Worm (Caenorhabditis elegans) whole organism, mixed stage, embryonic: ENCODE measurements around the gene Y57G11C.30.
"Not testable (repeated sequence)": the region's sequence is repeated elsewhere in the genome, so short reads cannot be mapped to it uniquely, and the experiment has no call there.

ENCODE experiments used
- bed-3 ChIP-seq: fragments of 200-800 bp; sonication (Bioruptor generic); optimal IDR thresholded peaks from 3 replicates; lab custom pipeline; 2018; ENCODE audit warnings: mild to moderate bottlenecking, missing genetic modification characterization, moderate library complexity, missing compliant biosample characterization
- blmp-1 ChIP-seq: fragments of 150-350 bp; optimal IDR thresholded peaks from 2 replicates; lab custom pipeline; 2014; ENCODE audit warnings: missing biosample characterization, missing genetic modification characterization
- ceh-39 ChIP-seq: fragments of 150-350 bp; optimal IDR thresholded peaks from 2 replicates; lab custom pipeline; 2014; ENCODE audit warnings: missing biosample characterization, missing genetic modification characterization
- ceh-83 ChIP-seq: fragments of 200-800 bp; sonication (Bioruptor generic); optimal IDR thresholded peaks from 2 replicates; lab custom pipeline; 2018; ENCODE audit warnings: mild to moderate bottlenecking, missing genetic modification characterization, missing compliant biosample characterization
- ces-1 ChIP-seq: fragments of 150-350 bp; optimal IDR thresholded peaks from 2 replicates; lab custom pipeline; 2014; ENCODE audit warnings: missing biosample characterization, missing genetic modification reagents, missing genetic modification characterization
- cnd-1 ChIP-seq: fragments of 200-800 bp; sonication (Bioruptor generic); optimal IDR thresholded peaks from 2 replicates; lab custom pipeline; 2018; ENCODE audit warnings: mild to moderate bottlenecking, missing genetic modification characterization, missing compliant biosample characterization
- drap-1 ChIP-seq: fragments of 200-800 bp; sonication (Bioruptor generic); optimal IDR thresholded peaks from 3 replicates; lab custom pipeline; 2018; ENCODE audit warnings: mild to moderate bottlenecking, missing genetic modification characterization, missing compliant biosample characterization
- elt-1 ChIP-seq: sonication (generic microtip); optimal IDR thresholded peaks from 2 replicates; lab custom pipeline; 2017; ENCODE audit warnings: missing genetic modification characterization, mild to moderate bottlenecking, missing compliant biosample characterization, antibody characterized with exemption, moderate library complexity, borderline replicate concordance; ENCODE audit not compliant: insufficient read depth
- elt-3 ChIP-seq: fragments of 150-350 bp; optimal IDR thresholded peaks from 2 replicates; lab custom pipeline; 2014; ENCODE audit warnings: missing biosample characterization, missing genetic modification characterization
- ham-2 ChIP-seq: fragments of 200-800 bp; sonication (Bioruptor generic); optimal IDR thresholded peaks from 2 replicates; lab custom pipeline; 2018; ENCODE audit warnings: mild to moderate bottlenecking, missing genetic modification characterization, missing compliant biosample characterization
- hlh-1 ChIP-seq: fragments of 150-350 bp; optimal IDR thresholded peaks from 2 replicates; lab custom pipeline; 2014; ENCODE audit warnings: missing biosample characterization, missing genetic modification reagents, missing genetic modification characterization
- lin-13 ChIP-seq: fragments of 150-350 bp; optimal IDR thresholded peaks from 2 replicates; lab custom pipeline; 2014; ENCODE audit warnings: missing biosample characterization, missing genetic modification characterization
- lin-32 ChIP-seq: fragments of 200-800 bp; sonication (Bioruptor generic); optimal IDR thresholded peaks from 2 replicates; lab custom pipeline; 2018; ENCODE audit warnings: mild to moderate bottlenecking, missing genetic modification characterization, missing compliant biosample characterization
- lsy-2 ChIP-seq: fragments of 150-350 bp; optimal IDR thresholded peaks from 2 replicates; lab custom pipeline; 2014; ENCODE audit warnings: missing biosample characterization, missing genetic modification characterization
- mab-5 ChIP-seq: fragments of 150-350 bp; optimal IDR thresholded peaks from 2 replicates; lab custom pipeline; 2014; ENCODE audit warnings: missing biosample characterization, missing genetic modification characterization
- mep-1 ChIP-seq: fragments of 150-350 bp; optimal IDR thresholded peaks from 2 replicates; lab custom pipeline; 2017; ENCODE audit warnings: missing biosample characterization, missing genetic modification reagents, missing genetic modification characterization, inconsistent platforms
- mls-2 ChIP-seq: sonication (generic microtip); optimal IDR thresholded peaks from 2 replicates; lab custom pipeline; 2016; ENCODE audit warnings: mild to moderate bottlenecking, missing genetic modification characterization, moderate library complexity, missing compliant biosample characterization
- nhr-12 ChIP-seq: fragments of 150-350 bp; optimal IDR thresholded peaks from 2 replicates; lab custom pipeline; 2014; ENCODE audit warnings: missing biosample characterization, missing genetic modification characterization
- nhr-2 ChIP-seq: fragments of 150-350 bp; optimal IDR thresholded peaks from 2 replicates; lab custom pipeline; 2014; ENCODE audit warnings: missing biosample characterization, missing genetic modification characterization
- nhr-237 ChIP-seq: fragments of 150-350 bp; optimal IDR thresholded peaks from 2 replicates; lab custom pipeline; 2014; ENCODE audit warnings: missing biosample characterization, missing genetic modification characterization
- nhr-28 ChIP-seq: fragments of 150-350 bp; optimal IDR thresholded peaks from 2 replicates; lab custom pipeline; 2014; ENCODE audit warnings: missing biosample characterization, missing genetic modification characterization
- nhr-76 ChIP-seq: sonication (generic microtip); optimal IDR thresholded peaks from 2 replicates; lab custom pipeline; 2017; ENCODE audit warnings: missing biosample characterization, missing genetic modification characterization
- pha-4 ChIP-seq: fragments of 150-350 bp; optimal IDR thresholded peaks from 2 replicates; lab custom pipeline; 2018; ENCODE audit warnings: missing biosample characterization, missing genetic modification reagents, missing genetic modification characterization
- sem-2 ChIP-seq: fragments of 200-800 bp; sonication (Bioruptor generic); optimal IDR thresholded peaks from 2 replicates; lab custom pipeline; 2018; ENCODE audit warnings: mild to moderate bottlenecking, missing genetic modification characterization, missing compliant biosample characterization
- unc-120 ChIP-seq: sonication (generic microtip); optimal IDR thresholded peaks from 2 replicates; lab custom pipeline; 2017; ENCODE audit warnings: missing genetic modification characterization, missing compliant biosample characterization; ENCODE audit not compliant: poor library complexity, severe bottlenecking
- unc-39 ChIP-seq: fragments of 150-350 bp; optimal IDR thresholded peaks from 2 replicates; lab custom pipeline; 2014; ENCODE audit warnings: missing biosample characterization, missing genetic modification characterization
- unc-62 ChIP-seq: fragments of 150-350 bp; optimal IDR thresholded peaks from 2 replicates; lab custom pipeline; 2014; ENCODE audit warnings: missing biosample characterization, missing genetic modification reagents, missing genetic modification characterization
- zip-8 ChIP-seq: fragments of 150-350 bp; optimal IDR thresholded peaks from 2 replicates; lab custom pipeline; 2014; ENCODE audit warnings: missing biosample characterization, missing genetic modification characterization
- ztf-11 ChIP-seq: fragments of 150-350 bp; optimal IDR thresholded peaks from 2 replicates; lab custom pipeline; 2014; ENCODE audit warnings: missing biosample characterization, missing genetic modification characterization

Y57G11C.30 gene

DNA sequence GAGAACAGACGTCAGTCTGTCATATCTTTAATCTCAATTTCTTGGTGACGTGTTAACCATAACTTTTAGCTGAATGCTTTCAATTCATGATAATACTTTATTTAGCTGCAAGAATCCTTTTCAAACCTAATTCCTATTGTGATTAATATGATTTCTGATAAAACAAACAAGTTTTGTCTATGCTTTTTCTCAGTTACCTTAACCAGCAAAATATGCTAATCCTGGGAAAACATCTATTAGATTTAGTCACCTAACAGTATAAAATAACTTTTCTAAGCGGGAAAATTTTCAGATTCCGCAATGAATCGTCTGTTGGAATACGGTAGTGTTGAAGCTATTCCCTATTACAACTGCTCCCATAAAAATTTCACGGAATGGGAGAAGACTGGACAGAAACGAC, at the start of gene Y57G11C.30:
Gene Y57G11C.30 (plus strand): TSS at position 301 of the 400 bp plus-strand sequence.
- TF ChIP-seq cnd-1 (tag; lab: Kevin White, UChicago); pha-4 (tag; lab: Kevin White, UChicago); sem-2: not testable (repeated sequence)

- TF ChIP-seq hlh-1 (tag; lab: Kevin White, UChicago), result no peak
- TF ChIP-seq pha-4 (tag; lab: Kevin White, UChicago), result no peak
- no peak for TF ChIP-seq ces-1 (GFP tag; lab: Kevin White, UChicago)
- TF ChIP-seq ceh-39 (tag; lab: Kevin White, UChicago), result no peak
- no peak for TF ChIP-seq cnd-1 (tag; lab: Kevin White, UChicago)
- no peak for TF ChIP-seq blmp-1
These were observed 47.8 kb upstream of the Y57G11C.30 start for ce11 chrIV:14890914-14891313.

ce11 chrIV:14891996-14892395, 46.7 kb upstream of the Y57G11C.30 start:
- TF ChIP-seq nhr-12 (tag; lab: Kevin White, UChicago), result no peak
- no peak for TF ChIP-seq zip-8
- no peak for TF ChIP-seq mab-5 (tag; lab: Kevin White, UChicago)

DNA sequence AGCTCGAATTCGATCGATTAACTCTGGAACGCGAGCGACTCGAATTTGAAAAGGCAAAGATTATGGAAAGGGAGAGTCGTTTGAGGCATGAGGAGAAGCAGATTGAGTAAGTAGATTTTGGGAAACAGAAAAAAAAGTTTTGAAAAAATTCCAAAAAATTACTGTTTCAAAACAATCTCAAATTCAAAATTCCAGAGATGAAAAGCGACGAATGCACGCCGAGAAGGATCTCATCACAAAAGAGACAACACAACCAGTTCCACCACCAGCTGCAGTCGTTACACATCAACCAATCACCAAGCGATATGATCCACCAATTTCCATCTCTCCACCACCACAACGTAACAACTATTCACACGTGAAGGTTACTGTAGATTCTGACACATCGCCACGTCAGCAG, 44.4 kb upstream of the Y57G11C.30 start:
- TF ChIP-seq mep-1 (tag; lab: Kevin White, UChicago), result no peak

DNA sequence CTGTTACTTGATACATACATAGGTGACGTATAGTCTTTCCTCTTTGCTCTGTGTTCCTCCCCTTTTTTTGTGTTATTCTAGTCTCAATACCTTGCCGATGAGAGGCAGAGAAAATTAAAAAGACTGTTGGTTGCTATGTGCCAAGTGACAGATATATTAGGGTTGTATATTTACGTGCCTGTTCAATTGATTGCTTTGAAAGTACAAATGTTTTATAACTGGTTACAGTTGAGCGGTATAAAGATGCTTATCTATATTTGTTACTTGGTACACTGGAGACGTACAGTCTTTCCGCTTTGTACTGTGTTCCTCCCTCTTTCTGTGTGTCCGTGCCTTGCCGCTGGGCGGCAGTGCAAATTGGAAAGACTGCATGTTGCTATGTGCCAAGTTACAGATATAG, 35.5 kb upstream of the Y57G11C.30 start:
- TF ChIP-seq bed-3 (no peak), blmp-1 (no peak), ceh-83 (GFP tag; lab: Kevin White, UChicago) (no peak), elt-1 (no peak), ceh-39 (tag; lab: Kevin White, UChicago) (no peak), nhr-237 (no peak), nhr-76 (no peak), cnd-1 (tag; lab: Kevin White, UChicago) (no peak), hlh-1 (tag; lab: Kevin White, UChicago) (no peak), drap-1 (no peak), sem-2 (no peak), mls-2 (no peak), unc-39 (tag; lab: Kevin White, UChicago) (no peak), nhr-2 (tag; lab: Kevin White, UChicago) (no peak), ces-1 (GFP tag; lab: Kevin White, UChicago) (no peak), lin-32 (GFP tag; lab: Kevin White, UChicago) (no peak), zip-8 (no peak), unc-120 (tag; lab: Kevin White, UChicago) (no peak)

ce11 chrIV:14909589-14909988, 29.1 kb upstream of the Y57G11C.30 start, which contains the start of gene pnc-2:
pnc-2 (minus strand) TSS chrIV:14909689.
- TF ChIP-seq lin-13 (tag; lab: Kevin White, UChicago), result no peak
- no peak for TF ChIP-seq nhr-28 (tag; lab: Kevin White, UChicago)

- TF ChIP-seq sem-2 (no peak), mep-1 (tag; lab: Kevin White, UChicago) (no peak), nhr-2 (tag; lab: Kevin White, UChicago) (no peak), hlh-1 (tag; lab: Kevin White, UChicago) (no peak), elt-3 (no peak)
These were observed 19.4 kb upstream of the Y57G11C.30 start, which contains the start of gene ccch-5 for ce11 chrIV:14919310-14919709. ccch-5 (plus strand) TSS chrIV:14919610.

- TF ChIP-seq ces-1 (GFP tag; lab: Kevin White, UChicago), result no peak
- TF ChIP-seq nhr-237, result no peak
- TF ChIP-seq cnd-1 (tag; lab: Kevin White, UChicago), result no peak
- TF ChIP-seq elt-1, result no peak
- no peak for TF ChIP-seq ztf-11
- no peak for TF ChIP-seq zip-8
- TF ChIP-seq blmp-1, result no peak
- TF ChIP-seq bed-3, result no peak
- TF ChIP-seq lin-13 (tag; lab: Kevin White, UChicago), result no peak
- no peak for TF ChIP-seq drap-1
- TF ChIP-seq unc-62 (GFP tag; lab: Kevin White, UChicago), result no peak
- TF ChIP-seq mep-1 (tag; lab: Kevin White, UChicago), result no peak
- no peak for TF ChIP-seq ceh-83 (GFP tag; lab: Kevin White, UChicago)
- no peak for TF ChIP-seq pha-4 (tag; lab: Kevin White, UChicago)
- no peak for TF ChIP-seq unc-120 (tag; lab: Kevin White, UChicago)
- TF ChIP-seq lsy-2, result no peak
- TF ChIP-seq ham-2, result no peak
- TF ChIP-seq, all 35 proteins: peak for 0
These were observed 9.3 kb upstream of the Y57G11C.30 start, which contains the start of gene Y57G11C.28 for ce11 chrIV:14929421-14929820. Y57G11C.28 (plus strand) TSS chrIV:14929721.
